Fruit fly (Drosophila melanogaster) whole organism, embryonic: ENCODE measurements around the gene PIG-S.

ENCODE experiments used
- Blimp-1 ChIP-seq: fragments of 200-800 bp; sonication (Bioruptor generic); optimal IDR thresholded peaks from 3 replicates; lab custom pipeline; 2018; ENCODE audit warnings: missing biosample characterization, missing genetic modification characterization, mild to moderate bottlenecking, moderate library complexity, missing genetic modification reagents
- CG10209 ChIP-seq: fragments of 200-800 bp; sonication (Bioruptor generic); optimal IDR thresholded peaks from 3 replicates; lab custom pipeline; 2017; ENCODE audit warnings: missing biosample characterization, mild to moderate bottlenecking, missing genetic modification characterization, missing genetic modification reagents
- CG11696 ChIP-seq: fragments of 200-800 bp; sonication (Bioruptor generic); IDR thresholded peaks from 2 replicates; pipeline ENCODE4 v1.3.6; 2022; ENCODE audit warnings: missing biosample characterization, missing genetic modification characterization
- CG15696 ChIP-seq: fragments of 200-800 bp; sonication (Bioruptor generic); optimal IDR thresholded peaks from 2 replicates; lab custom pipeline; 2019; ENCODE audit warnings: missing biosample characterization, mild to moderate bottlenecking, missing genetic modification characterization, moderate library complexity
- CG16815 ChIP-seq: fragments of 200-800 bp; sonication (Bioruptor generic); optimal IDR thresholded peaks from 3 replicates; lab custom pipeline; 2017; ENCODE audit warnings: missing biosample characterization, mild to moderate bottlenecking, missing genetic modification characterization
- CG17829 ChIP-seq: fragments of 200-800 bp; optimal IDR thresholded peaks from 2 replicates; lab custom pipeline; 2019; ENCODE audit warnings: missing biosample characterization, mild to moderate bottlenecking, missing genetic modification characterization, moderate library complexity
- CG18599 ChIP-seq: fragments of 200-800 bp; sonication (Bioruptor generic); optimal IDR thresholded peaks from 3 replicates; lab custom pipeline; 2017; ENCODE audit warnings: missing biosample characterization, missing genetic modification characterization, mild to moderate bottlenecking, moderate library complexity, missing genetic modification reagents
- CG30403 ChIP-seq: fragments of 200-800 bp; sonication (Bioruptor generic); optimal IDR thresholded peaks from 3 replicates; lab custom pipeline; 2016; ENCODE audit warnings: missing biosample characterization, missing genetic modification characterization
- CG34422 ChIP-seq: fragments of 200-800 bp; sonication (Bioruptor generic); IDR thresholded peaks from 3 replicates; pipeline ENCODE4 v1.3.6; 2022; ENCODE audit warnings: missing biosample characterization, missing genetic modification characterization
- CG4360 ChIP-seq: fragments of 200-800 bp; sonication (Bioruptor generic); IDR thresholded peaks from 2 replicates; pipeline ENCODE4 v1.3.6; 2022; ENCODE audit warnings: missing biosample characterization, missing genetic modification characterization
- CG4617 ChIP-seq: fragments of 200-800 bp; sonication (Bioruptor generic); optimal IDR thresholded peaks from 3 replicates; lab custom pipeline; 2016; ENCODE audit warnings: missing biosample characterization, missing genetic modification characterization, borderline replicate concordance
- CG4730 ChIP-seq: fragments of 200-800 bp; sonication (Bioruptor generic); IDR thresholded peaks from 2 replicates; pipeline ENCODE4 v1.3.6; 2022; ENCODE audit warnings: missing biosample characterization, missing genetic modification characterization
- CG4854 ChIP-seq: fragments of 200-800 bp; sonication (Bioruptor generic); optimal IDR thresholded peaks from 2 replicates; lab custom pipeline; 2016; ENCODE audit warnings: missing biosample characterization, missing genetic modification characterization, inconsistent platforms
- CG5180 ChIP-seq: fragments of 200-800 bp; sonication (Bioruptor generic); optimal IDR thresholded peaks from 3 replicates; lab custom pipeline; 2017; ENCODE audit warnings: missing biosample characterization, missing genetic modification characterization, mild to moderate bottlenecking, moderate library complexity, missing genetic modification reagents
- CG6254 ChIP-seq: fragments of 200-800 bp; sonication (Bioruptor generic); optimal IDR thresholded peaks from 3 replicates; lab custom pipeline; 2017; ENCODE audit warnings: mild to moderate bottlenecking, missing biosample characterization, missing genetic modification reagents, missing genetic modification characterization
- CG6654 ChIP-seq: fragments of 200-800 bp; sonication (Bioruptor generic); optimal IDR thresholded peaks from 2 replicates; lab custom pipeline; 2017; ENCODE audit warnings: missing biosample characterization, mild to moderate bottlenecking, missing genetic modification characterization
- CG7987 ChIP-seq: fragments of 200-800 bp; sonication (Bioruptor generic); optimal IDR thresholded peaks from 2 replicates; lab custom pipeline; 2018; ENCODE audit warnings: missing biosample characterization, mild to moderate bottlenecking, missing genetic modification characterization, moderate library complexity
- CG8765 ChIP-seq: fragments of 200-800 bp; sonication (Bioruptor generic); IDR thresholded peaks from 2 replicates; pipeline ENCODE4 v1.3.6; 2022; ENCODE audit warnings: missing biosample characterization, missing genetic modification characterization
- CG8944 ChIP-seq: fragments of 200-800 bp; sonication (Bioruptor generic); optimal IDR thresholded peaks from 3 replicates; lab custom pipeline; 2016; ENCODE audit warnings: missing biosample characterization, missing genetic modification characterization
- CG9876 ChIP-seq: fragments of 200-800 bp; sonication (Bioruptor generic); optimal IDR thresholded peaks from 2 replicates; lab custom pipeline; 2016; ENCODE audit warnings: missing biosample characterization, missing genetic modification characterization
- CoRest ChIP-seq: fragments of 200-800 bp; sonication (Bioruptor generic); optimal IDR thresholded peaks from 3 replicates; lab custom pipeline; 2018; ENCODE audit warnings: missing biosample characterization, mild to moderate bottlenecking, missing genetic modification characterization, moderate library complexity
- D19A ChIP-seq: fragments of 200-800 bp; optimal IDR thresholded peaks from 3 replicates; lab custom pipeline; 2019; ENCODE audit warnings: missing biosample characterization, mild to moderate bottlenecking, missing genetic modification characterization, moderate library complexity
- Dref ChIP-seq: fragments of 200-800 bp; sonication (Bioruptor generic); IDR thresholded peaks from 2 replicates; pipeline ENCODE4 v1.3.6; 2022; ENCODE audit warnings: missing biosample characterization, missing genetic modification characterization
- GATAe ChIP-seq: fragments of 200-800 bp; sonication (Bioruptor generic); conservative IDR thresholded peaks from 2 replicates; pipeline ENCODE4 v1.3.6; 2022; ENCODE audit warnings: missing biosample characterization, missing genetic modification characterization
- HmgZ ChIP-seq: fragments of 200-800 bp; sonication (Bioruptor generic); optimal IDR thresholded peaks from 2 replicates; lab custom pipeline; 2018; ENCODE audit warnings: missing biosample characterization, mild to moderate bottlenecking, missing genetic modification characterization
- Neu2 ChIP-seq: fragments of 200-800 bp; sonication (Bioruptor generic); optimal IDR thresholded peaks from 3 replicates; lab custom pipeline; 2016; ENCODE audit warnings: missing biosample characterization, missing genetic modification characterization, borderline replicate concordance
- Ptx1 ChIP-seq: fragments of 200-800 bp; sonication (Bioruptor generic); IDR thresholded peaks from 2 replicates; pipeline ENCODE4 v1.3.6; 2022; ENCODE audit warnings: missing biosample characterization, missing genetic modification characterization
- Sry-δ ChIP-seq: fragments of 200-800 bp; sonication (Bioruptor generic); optimal IDR thresholded peaks from 2 replicates; lab custom pipeline; 2016; ENCODE audit warnings: missing biosample characterization, missing genetic modification characterization
- Stat92E ChIP-seq, 3 experiments: fragments of >200 bp in 2 of 3; fragments of 200-800 bp in 1 of 3; sonication (Bioruptor generic) in 1 of 3; optimal IDR thresholded peaks; 2 replicates each; lab custom pipeline; 2017 to 2019; ENCODE audit warnings: missing biosample characterization in 3 of 3, missing genetic modification characterization in 3 of 3, mild to moderate bottlenecking in 1 of 3, moderate library complexity in 1 of 3
- az2 ChIP-seq: fragments of 200-800 bp; sonication (Bioruptor generic); optimal IDR thresholded peaks from 3 replicates; lab custom pipeline; 2016; ENCODE audit warnings: missing biosample characterization, missing genetic modification characterization
- bcd ChIP-seq: fragments of 200-800 bp; sonication (Bioruptor generic); optimal IDR thresholded peaks from 2 replicates; lab custom pipeline; 2017; ENCODE audit warnings: missing biosample characterization, mild to moderate bottlenecking, missing genetic modification characterization
- bowl ChIP-seq: fragments of 200-800 bp; sonication (Bioruptor generic); IDR thresholded peaks from 2 replicates; pipeline ENCODE4 v1.3.6; 2022; ENCODE audit warnings: missing biosample characterization, missing genetic modification characterization
- bsh ChIP-seq, 2 experiments: fragments of 200-800 bp; sonication (Bioruptor generic); optimal IDR thresholded peaks; 2 replicates each; lab custom pipeline; 2017 to 2018; ENCODE audit warnings: mild to moderate bottlenecking in 2 of 2, missing biosample characterization in 2 of 2, missing genetic modification characterization in 2 of 2, moderate library complexity in 1 of 2
- btn ChIP-seq: fragments of 200-800 bp; sonication (Bioruptor generic); optimal IDR thresholded peaks from 2 replicates; lab custom pipeline; 2016; ENCODE audit warnings: missing biosample characterization, missing genetic modification characterization
- crc ChIP-seq: fragments of 200-800 bp; sonication (Bioruptor generic); optimal IDR thresholded peaks from 2 replicates; lab custom pipeline; 2016; ENCODE audit warnings: missing biosample characterization, missing genetic modification characterization
- cwo ChIP-seq: fragments of 200-800 bp; sonication (Bioruptor generic); optimal IDR thresholded peaks from 3 replicates; lab custom pipeline; 2017; ENCODE audit warnings: missing biosample characterization, missing genetic modification characterization, mild to moderate bottlenecking, moderate library complexity, missing genetic modification reagents
- dpn ChIP-seq, 2 experiments: fragments of 200-800 bp; sonication (Bioruptor generic); optimal IDR thresholded peaks; 3 replicates each; lab custom pipeline; 2016; ENCODE audit warnings: missing biosample characterization in 2 of 2, missing genetic modification characterization in 2 of 2
- ken ChIP-seq: fragments of 200-800 bp; sonication (Bioruptor generic); IDR thresholded peaks from 3 replicates; pipeline ENCODE4 v1.3.6; 2022; ENCODE audit warnings: missing biosample characterization, missing genetic modification characterization
- lbe ChIP-seq: fragments of 200-800 bp; sonication (Bioruptor generic); optimal IDR thresholded peaks from 2 replicates; lab custom pipeline; 2016; ENCODE audit warnings: missing biosample characterization, mild to moderate bottlenecking, missing genetic modification characterization
- lola ChIP-seq, 3 experiments: fragments of >200 bp in 2 of 3; fragments of 200-800 bp in 1 of 3; sonication (Bioruptor generic) in 1 of 3; optimal IDR thresholded peaks; 2 replicates each; lab custom pipeline; 2017 to 2019; ENCODE audit warnings: missing biosample characterization in 3 of 3, missing genetic modification characterization in 3 of 3, mild to moderate bottlenecking in 1 of 3, moderate library complexity in 1 of 3
- nom ChIP-seq: fragments of 200-800 bp; sonication (Bioruptor generic); optimal IDR thresholded peaks from 2 replicates; lab custom pipeline; 2017; ENCODE audit warnings: missing biosample characterization, missing genetic modification characterization, mild to moderate bottlenecking, moderate library complexity, missing genetic modification reagents
- prd ChIP-seq, 3 experiments: fragments of >200 bp in 2 of 3; fragments of 200-800 bp in 1 of 3; sonication (Bioruptor generic) in 1 of 3; optimal IDR thresholded peaks in 2 of 3; IDR thresholded peaks in 1 of 3; 2 replicates in 2 of 3; 3 replicates in 1 of 3; pipeline versions ENCODE4 v1.3.6 to Lab custom; 2017 to 2022; ENCODE audit warnings: missing biosample characterization in 1 of 3, missing genetic modification characterization in 1 of 3
- seq ChIP-seq: fragments of 200-800 bp; sonication (Bioruptor generic); IDR thresholded peaks from 2 replicates; pipeline ENCODE4 v1.3.6; 2022; ENCODE audit warnings: missing biosample characterization, missing genetic modification characterization
- slp2 ChIP-seq: fragments of 200-800 bp; sonication (Bioruptor generic); optimal IDR thresholded peaks from 2 replicates; lab custom pipeline; 2016; ENCODE audit warnings: missing biosample characterization, missing genetic modification characterization
- so ChIP-seq: fragments of 200-800 bp; sonication (Bioruptor generic); IDR thresholded peaks from 3 replicates; pipeline ENCODE4 v1.3.6; 2022; ENCODE audit warnings: missing biosample characterization, missing genetic modification characterization
- sob ChIP-seq: fragments of 200-800 bp; sonication (Bioruptor generic); IDR thresholded peaks from 2 replicates; pipeline ENCODE4 v1.3.6; 2022; ENCODE audit warnings: missing biosample characterization, missing genetic modification characterization
- tap ChIP-seq: fragments of 200-800 bp; optimal IDR thresholded peaks from 3 replicates; lab custom pipeline; 2019; ENCODE audit warnings: missing biosample characterization, mild to moderate bottlenecking, missing genetic modification characterization, moderate library complexity

PIG-S gene

DNA sequence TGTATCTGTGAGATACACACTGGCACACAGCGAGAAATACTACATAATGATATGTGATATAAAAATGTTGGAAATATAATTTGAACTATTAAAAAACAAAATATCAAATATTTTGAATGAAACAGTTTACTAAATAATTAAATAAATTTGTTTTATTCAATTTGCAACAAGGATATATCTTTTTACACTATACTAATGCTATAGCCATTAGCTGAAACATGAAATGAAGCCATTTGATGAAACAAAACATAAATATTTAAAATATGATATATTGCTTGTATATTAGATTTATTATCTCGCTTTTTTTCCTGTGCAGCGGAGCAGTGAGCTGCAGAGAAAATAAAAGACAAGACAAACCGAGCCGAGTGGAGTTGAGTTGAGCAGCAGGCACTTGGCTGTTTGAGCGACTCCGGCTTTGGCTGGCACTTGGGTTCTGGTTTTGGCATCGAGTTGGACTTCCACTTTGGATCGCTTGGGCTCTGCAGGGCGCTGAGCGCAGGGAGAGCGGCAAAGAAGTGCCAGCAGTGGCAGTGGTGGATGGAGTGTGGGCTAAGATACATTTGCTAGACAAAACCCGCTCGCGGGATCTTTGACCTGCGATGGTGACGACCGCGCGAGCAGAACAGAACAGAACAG is 24.2 kb downstream of the PIG-S start (continued):
- TF ChIP-seq dpn (GFP tag; optimal IDR thresholded peaks at IDR 0.05; lab: Kevin White, UChicago) = peak in 1 of 2 experiments; percentile 58
- TF ChIP-seq CoRest = peak; percentile 91
- peak; percentile 60; the same call in 2 of the 3 replicates for TF ChIP-seq so (GFP tag; lab: Robert Waterston, UW)
- TF ChIP-seq D19A (tag; lab: Kevin White, UChicago) = peak; percentile 87
- TF ChIP-seq CG4360 (GFP tag; lab: Robert Waterston, UW) = no peak
- peak; percentile 95 for TF ChIP-seq CG17829
- TF ChIP-seq Blimp-1 (GFP tag; lab: Kevin White, UChicago) = peak; percentile 87
- no peak for TF ChIP-seq Dref (GFP tag; lab: Robert Waterston, UW)
- TF ChIP-seq HmgZ (tag; lab: Kevin White, UChicago) = peak; percentile 11
- peak; percentile 27 for TF ChIP-seq CG6654 (GFP tag; lab: Kevin White, UChicago)
- TF ChIP-seq btn = no peak
- TF ChIP-seq tap (tag; lab: Kevin White, UChicago) = peak; percentile 81
- peak; percentile 82 for TF ChIP-seq Ptx1 (GFP tag; lab: Robert Waterston, UW)
- peak in 1 of 3 experiments; percentile 38 for TF ChIP-seq Stat92E (GFP tag; optimal IDR thresholded peaks at IDR 0.05; lab: Kevin White, UChicago)
- TF ChIP-seq CG18599 (GFP tag; lab: Kevin White, UChicago) = peak; percentile 60
- peak; percentile 92 for TF ChIP-seq CG15696
- peak; percentile 46 for TF ChIP-seq lbe (GFP tag; lab: Kevin White, UChicago)
- peak; percentile 37; the same call in 1 of the 2 replicates for TF ChIP-seq sob (GFP tag; lab: Robert Waterston, UW)
- peak; percentile 64 for TF ChIP-seq CG4730
- peak; percentile 78 for TF ChIP-seq CG16815 (GFP tag; lab: Kevin White, UChicago)
- no peak for TF ChIP-seq Sry-δ (GFP tag; lab: Kevin White, UChicago)
- peak; percentile 77 for TF ChIP-seq nom (GFP tag; lab: Kevin White, UChicago)
- TF ChIP-seq CG8944 = no peak
- TF ChIP-seq crc (GFP tag; lab: Kevin White, UChicago) = no peak
- 0 out of 2 replicates have a peak, but pooled peaks have one; percentile 45 for TF ChIP-seq seq (GFP tag; lab: Robert Waterston, UW)
- TF ChIP-seq CG4617 (GFP tag; lab: Kevin White, UChicago) = no peak
- TF ChIP-seq CG6254 (GFP tag; lab: Kevin White, UChicago) = peak; percentile 57
- TF ChIP-seq bowl (GFP tag; lab: Robert Waterston, UW) = 0 out of 2 replicates have a peak, but pooled peaks have one; percentile 14
- peak; percentile 85 for TF ChIP-seq CG30403
- no peak for TF ChIP-seq slp2 (GFP tag; lab: Kevin White, UChicago)
- TF ChIP-seq GATAe (GFP tag; lab: Robert Waterston, UW) = no peak
- peak; percentile 73 for TF ChIP-seq cwo (GFP tag; lab: Kevin White, UChicago)
- TF ChIP-seq Neu2 (GFP tag; lab: Kevin White, UChicago) = no peak
- peak; percentile 55; the same call in 1 of the 3 replicates for TF ChIP-seq CG34422
- peak in 1 of 3 experiments; percentile 92 for TF ChIP-seq lola (GFP tag; optimal IDR thresholded peaks at IDR 0.05; lab: Kevin White, UChicago)
- TF ChIP-seq CG5180 (GFP tag; lab: Kevin White, UChicago) = peak; percentile 59
- no peak for TF ChIP-seq CG4854 (GFP tag; lab: Kevin White, UChicago)
- TF ChIP-seq bsh (GFP tag; optimal IDR thresholded peaks at IDR 0.05; lab: Kevin White, UChicago) = peak; percentile 18 to 80
- TF ChIP-seq prd (optimal IDR thresholded peaks at IDR 0.05; lab: Kevin White, UChicago) = no peak
- peak; percentile 85 for TF ChIP-seq prd (GFP tag; IDR thresholded peaks at IDR 0.05; lab: Robert Waterston, UW)
- TF ChIP-seq CG7987 (GFP tag; lab: Kevin White, UChicago) = peak; percentile 36
- peak; percentile 67 for TF ChIP-seq az2 (GFP tag; lab: Kevin White, UChicago)
- TF ChIP-seq bcd (GFP tag; lab: Kevin White, UChicago) = peak; percentile 80
- TF ChIP-seq CG10209 (GFP tag; lab: Kevin White, UChicago) = peak; percentile 78
- TF ChIP-seq CG11696 = peak; percentile 57
- no peak for TF ChIP-seq ken (GFP tag; lab: Robert Waterston, UW)
- TF ChIP-seq CG8765 (GFP tag; lab: Robert Waterston, UW) = 0 out of 2 replicates have a peak, but pooled peaks have one; percentile 19
- no peak for TF ChIP-seq CG9876 (GFP tag; lab: Kevin White, UChicago)
